Worm (Caenorhabditis elegans) whole organism, young adult: Measurements from ENCODE around the gene ZK856.16.
A peak's percentile ranks its signal among the peaks of the same experiment; 100 is the strongest.

Experiments used
- F23B12.7 ChIP-seq: sonication (generic microtip); optimal IDR thresholded peaks from 2 replicates; lab custom pipeline; 2017; ENCODE audit warnings: missing genetic modification characterization, mild to moderate bottlenecking, missing compliant biosample characterization, antibody characterized with exemption, moderate library complexity; ENCODE audit not compliant: insufficient read depth
- F49E8.2 ChIP-seq: sonication (generic microtip); optimal IDR thresholded peaks from 3 replicates; lab custom pipeline; 2017; ENCODE audit warnings: missing genetic modification characterization, mild to moderate bottlenecking, missing compliant biosample characterization, antibody characterized with exemption, moderate library complexity; ENCODE audit not compliant: insufficient read depth
- T07F8.4 ChIP-seq: sonication (generic microtip); optimal IDR thresholded peaks from 2 replicates; lab custom pipeline; 2016; ENCODE audit warnings: mild to moderate bottlenecking, missing genetic modification characterization, moderate library complexity, missing compliant biosample characterization
- Y95B8A.8 ChIP-seq: fragments of 200-800 bp; sonication (Bioruptor generic); IDR thresholded peaks from 2 replicates; pipeline ENCODE4 v1.3.6; 2022; ENCODE audit warnings: missing genetic modification reagents, missing genetic modification characterization, missing compliant biosample characterization
- atf-7 ChIP-seq: sonication (generic microtip); optimal IDR thresholded peaks from 2 replicates; lab custom pipeline; 2017; ENCODE audit warnings: mild to moderate bottlenecking, missing genetic modification characterization, missing compliant biosample characterization
- dpl-1 ChIP-seq: fragments of 150-350 bp; optimal IDR thresholded peaks from 2 replicates; lab custom pipeline; 2014; ENCODE audit warnings: missing biosample characterization, missing genetic modification reagents, missing genetic modification characterization
- egl-44 ChIP-seq: fragments of 200-800 bp; sonication (Bioruptor generic); IDR thresholded peaks from 2 replicates; pipeline ENCODE4 v1.3.6; 2022; ENCODE audit warnings: missing genetic modification reagents, missing genetic modification characterization, missing compliant biosample characterization
- ets-4 ChIP-seq: fragments of 200-800 bp; sonication (Bioruptor generic); optimal IDR thresholded peaks from 2 replicates; lab custom pipeline; 2018; ENCODE audit warnings: mild to moderate bottlenecking, missing genetic modification characterization, missing compliant biosample characterization
- lsy-27 ChIP-seq: sonication (generic microtip); optimal IDR thresholded peaks from 2 replicates; lab custom pipeline; 2017; ENCODE audit warnings: missing genetic modification characterization, mild to moderate bottlenecking, missing compliant biosample characterization, antibody characterized with exemption, missing genotype, borderline replicate concordance; ENCODE audit not compliant: insufficient read depth
- madf-8 ChIP-seq: fragments of 200-800 bp; sonication (Bioruptor generic); conservative IDR thresholded peaks from 2 replicates; pipeline ENCODE4 v1.3.6; 2022; ENCODE audit warnings: missing genetic modification reagents, missing genetic modification characterization, missing compliant biosample characterization
- pha-4 ChIP-seq: fragments of 150-350 bp; sonication (generic microtip); optimal IDR thresholded peaks from 2 replicates; lab custom pipeline; 2014; ENCODE audit warnings: missing biosample characterization, missing genetic modification reagents, missing genetic modification characterization
- snpc-4 ChIP-seq, 5 experiments: fragments of 150-350 bp in 1 of 5; sonication (generic microtip) in 4 of 5; optimal IDR thresholded peaks; 2 replicates each; lab custom pipeline; 2014 to 2018; ENCODE audit warnings: missing genetic modification characterization in 5 of 5, missing biosample characterization in 3 of 5, antibody characterized with exemption in 2 of 5, mild to moderate bottlenecking in 2 of 5, missing compliant biosample characterization in 2 of 5, missing genotype in 2 of 5, moderate library complexity in 2 of 5, missing genetic modification reagents in 1 of 5
- zim-3 ChIP-seq: sonication (generic microtip); optimal IDR thresholded peaks from 2 replicates; lab custom pipeline; 2017; ENCODE audit warnings: mild to moderate bottlenecking, missing genetic modification characterization, moderate library complexity, missing compliant biosample characterization

ce11 chrV:10237959-10238444 lies 32.6 kb upstream of the ZK856.16 start:
- TF ChIP-seq lsy-27 (no peak), F23B12.7 (tag; lab: Kevin White, UChicago) (no peak), egl-44 (GFP tag; lab: Robert Waterston, UW) (no peak), ets-4 (GFP tag; lab: Kevin White, UChicago) (no peak), F49E8.2 (tag; lab: Kevin White, UChicago) (peak; percentile 58), T07F8.4 (tag; lab: Kevin White, UChicago) (no peak), snpc-4 (GFP tag; optimal IDR thresholded peaks at IDR 0.05; lab: Kevin White, UChicago) (no peak), snpc-4 (tag; optimal IDR thresholded peaks at IDR 0.05; lab: Kevin White, UChicago) (peak in 1 of 4 experiments; percentile 2), zim-3 (peak; percentile 4), pha-4 (tag; lab: Kevin White, UChicago) (no peak), dpl-1 (no peak), atf-7 (tag; lab: Kevin White, UChicago) (peak; percentile 73), madf-8 (no peak), Y95B8A.8 (GFP tag; lab: Robert Waterston, UW) (peak; percentile 85; the same call in 1 of the 2 replicates)
